Worm (Caenorhabditis elegans): ENCODE data around the gene bcmo-1.

DNA sequence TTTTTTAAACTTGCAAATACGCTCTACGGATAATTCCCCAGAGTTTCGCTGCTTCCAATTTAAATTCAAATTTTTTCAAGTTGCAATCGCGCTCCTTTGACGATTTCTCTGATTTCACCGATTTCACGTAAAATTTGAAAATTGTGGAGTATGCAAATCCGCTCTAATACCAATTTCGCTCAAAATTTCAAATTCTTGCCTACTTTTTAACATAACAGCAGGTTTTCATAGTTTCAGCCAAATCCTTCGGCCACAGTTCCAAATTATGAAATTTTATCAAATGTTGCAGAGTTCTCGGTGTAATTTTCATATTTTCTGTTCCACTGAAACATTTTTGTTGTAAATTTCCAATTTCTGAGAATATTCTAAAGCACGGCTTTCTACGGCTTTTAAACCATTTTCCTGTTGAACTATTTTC, 42.6 kb upstream of the bcmo-1 start, which contains the start of gene alkb-7:
- TF ChIP-seq jun-1 (tag; optimal IDR thresholded peaks at IDR 0.05), result no peak
- TF ChIP-seq nhr-43 (tag; optimal IDR thresholded peaks at IDR 0.05; ENCODE audit: poor library complexity, severe bottlenecking), result peak; percentile 70

Measured in whole organism, L3 larva.